Fruit fly (Drosophila melanogaster) whole organism, embryonic: Measurements from ENCODE around the gene Scgalpha.

Source experiments
- ATbp ChIP-seq: fragments of 200-800 bp; sonication (Bioruptor generic); optimal IDR thresholded peaks from 2 replicates; lab custom pipeline; 2017; ENCODE audit warnings: missing biosample characterization, mild to moderate bottlenecking, missing genetic modification characterization, missing genetic modification reagents
- CG10366 ChIP-seq: fragments of 200-800 bp; sonication (Bioruptor generic); IDR thresholded peaks from 2 replicates; pipeline ENCODE4 v1.3.6; 2022; ENCODE audit warnings: missing biosample characterization, missing genetic modification characterization
- CG10565 ChIP-seq: fragments of 200-800 bp; sonication (Bioruptor generic); optimal IDR thresholded peaks from 3 replicates; lab custom pipeline; 2016; ENCODE audit warnings: missing biosample characterization, mild to moderate bottlenecking, missing genetic modification characterization
- CG11093 ChIP-seq: fragments of 200-800 bp; sonication (Bioruptor generic); IDR thresholded peaks from 3 replicates; pipeline ENCODE4 v1.3.6; 2022; ENCODE audit warnings: missing biosample characterization, missing genetic modification characterization
- CG11398 ChIP-seq: fragments of 200-800 bp; sonication (Bioruptor generic); optimal IDR thresholded peaks from 2 replicates; lab custom pipeline; 2016; ENCODE audit warnings: missing biosample characterization, missing genetic modification characterization
- CG12155 ChIP-seq: fragments of 200-800 bp; sonication (Bioruptor generic); optimal IDR thresholded peaks from 3 replicates; lab custom pipeline; 2016; ENCODE audit warnings: missing biosample characterization, missing genetic modification characterization
- CG13424 ChIP-seq: fragments of 200-800 bp; sonication (Bioruptor generic); optimal IDR thresholded peaks from 2 replicates; lab custom pipeline; 2019; ENCODE audit warnings: missing biosample characterization, mild to moderate bottlenecking, missing genetic modification characterization, moderate library complexity
- CG14965 ChIP-seq: fragments of 200-800 bp; sonication (Bioruptor generic); optimal IDR thresholded peaks from 2 replicates; lab custom pipeline; 2016; ENCODE audit warnings: missing biosample characterization, missing genetic modification characterization, borderline replicate concordance
- CG15269 ChIP-seq: fragments of 200-800 bp; sonication (Bioruptor generic); optimal IDR thresholded peaks from 2 replicates; lab custom pipeline; 2018; ENCODE audit warnings: missing biosample characterization, mild to moderate bottlenecking, missing genetic modification characterization, moderate library complexity
- CG15514 ChIP-seq: fragments of 200-800 bp; sonication (Bioruptor generic); optimal IDR thresholded peaks from 3 replicates; lab custom pipeline; 2017; ENCODE audit warnings: missing biosample characterization, missing genetic modification characterization, mild to moderate bottlenecking, moderate library complexity, missing genetic modification reagents
- CG4854 ChIP-seq: fragments of 200-800 bp; sonication (Bioruptor generic); optimal IDR thresholded peaks from 2 replicates; lab custom pipeline; 2016; ENCODE audit warnings: missing biosample characterization, missing genetic modification characterization, inconsistent platforms
- CG7786 ChIP-seq: fragments of 200-800 bp; sonication (Bioruptor generic); optimal IDR thresholded peaks from 2 replicates; lab custom pipeline; 2016; ENCODE audit warnings: missing biosample characterization, missing genetic modification characterization
- CG7963 ChIP-seq: fragments of 200-800 bp; sonication (Bioruptor generic); IDR thresholded peaks from 3 replicates; pipeline ENCODE4 v1.3.6; 2022; ENCODE audit warnings: missing biosample characterization, missing genetic modification characterization; ENCODE audit not compliant: partially characterized antibody
- CG8089 ChIP-seq: fragments of 200-800 bp; sonication (Bioruptor generic); optimal IDR thresholded peaks from 3 replicates; lab custom pipeline; 2016; ENCODE audit warnings: missing biosample characterization, missing genetic modification characterization
- CG9609 ChIP-seq: fragments of 200-800 bp; sonication (Bioruptor generic); optimal IDR thresholded peaks from 3 replicates; lab custom pipeline; 2016; ENCODE audit warnings: missing biosample characterization, missing genetic modification characterization
- D19B ChIP-seq: fragments of 200-800 bp; sonication (Bioruptor generic); optimal IDR thresholded peaks from 2 replicates; lab custom pipeline; 2017; ENCODE audit warnings: missing biosample characterization, mild to moderate bottlenecking, missing genetic modification characterization
- GATAe ChIP-seq: fragments of 200-800 bp; sonication (Bioruptor generic); conservative IDR thresholded peaks from 2 replicates; pipeline ENCODE4 v1.3.6; 2022; ENCODE audit warnings: missing biosample characterization, missing genetic modification characterization
- H15 ChIP-seq: fragments of 200-800 bp; sonication (Bioruptor generic); IDR thresholded peaks from 3 replicates; pipeline ENCODE4 v1.3.6; 2022; ENCODE audit warnings: missing biosample characterization, missing genetic modification characterization
- HLH4C ChIP-seq: fragments of 200-800 bp; sonication (Bioruptor generic); IDR thresholded peaks from 3 replicates; pipeline ENCODE4 v1.3.6; 2022; ENCODE audit warnings: missing biosample characterization, missing genetic modification characterization; ENCODE audit not compliant: partially characterized antibody
- Hmx ChIP-seq: fragments of 200-800 bp; sonication (Bioruptor generic); optimal IDR thresholded peaks from 2 replicates; lab custom pipeline; 2016; ENCODE audit warnings: missing biosample characterization, missing genetic modification characterization
- Hr51 ChIP-seq, 2 experiments: fragments of 200-800 bp; sonication (Bioruptor generic); optimal IDR thresholded peaks; 2 replicates in 1 of 2; 3 replicates in 1 of 2; lab custom pipeline; 2016 to 2018; ENCODE audit warnings: missing biosample characterization in 2 of 2, missing genetic modification characterization in 2 of 2, mild to moderate bottlenecking in 1 of 2, moderate library complexity in 1 of 2
- Lpt ChIP-seq: fragments of >200 bp; optimal IDR thresholded peaks from 2 replicates; lab custom pipeline; 2018; ENCODE audit warnings: missing biosample characterization, missing genetic modification characterization
- MESR4 ChIP-seq: fragments of 200-800 bp; sonication (Bioruptor generic); optimal IDR thresholded peaks from 2 replicates; lab custom pipeline; 2018; ENCODE audit warnings: missing biosample characterization, mild to moderate bottlenecking, missing genetic modification characterization, moderate library complexity
- Med ChIP-seq: fragments of 200-800 bp; sonication (Bioruptor generic); peaks from one replicate; lab custom pipeline; 2016; ENCODE audit warnings: missing biosample characterization, missing genetic modification characterization, mild to moderate bottlenecking, inconsistent platforms, moderate library complexity
- TFAM ChIP-seq: fragments of 200-800 bp; sonication (Bioruptor generic); optimal IDR thresholded peaks from 2 replicates; lab custom pipeline; 2017; ENCODE audit warnings: missing biosample characterization, missing genetic modification characterization, inconsistent platforms
- YL-1 ChIP-seq: fragments of 200-800 bp; sonication (Bioruptor generic); optimal IDR thresholded peaks from 3 replicates; lab custom pipeline; 2017; ENCODE audit warnings: missing biosample characterization, mild to moderate bottlenecking, missing genetic modification characterization
- ac ChIP-seq: fragments of 200-800 bp; sonication (Bioruptor generic); optimal IDR thresholded peaks from 3 replicates; lab custom pipeline; 2017; ENCODE audit warnings: missing biosample characterization, mild to moderate bottlenecking, missing genetic modification characterization
- dimm ChIP-seq: fragments of 200-800 bp; sonication (Bioruptor generic); IDR thresholded peaks from 2 replicates; pipeline ENCODE4 v1.3.6; 2022; ENCODE audit warnings: missing biosample characterization, missing genetic modification characterization
- disco-r ChIP-seq: fragments of 200-800 bp; sonication (Bioruptor generic); optimal IDR thresholded peaks from 2 replicates; lab custom pipeline; 2016; ENCODE audit warnings: missing biosample characterization, missing genetic modification characterization
- ems ChIP-seq: fragments of 200-800 bp; sonication (Bioruptor generic); optimal IDR thresholded peaks from 3 replicates; lab custom pipeline; 2016; ENCODE audit warnings: missing biosample characterization, missing genetic modification characterization
- exex ChIP-seq: fragments of 200-800 bp; sonication (Bioruptor generic); optimal IDR thresholded peaks from 4 replicates; lab custom pipeline; 2018; ENCODE audit warnings: missing biosample characterization, mild to moderate bottlenecking, missing genetic modification characterization, moderate library complexity
- fd96Cb ChIP-seq: fragments of 200-800 bp; sonication (Bioruptor generic); optimal IDR thresholded peaks from 2 replicates; lab custom pipeline; 2018; ENCODE audit warnings: missing biosample characterization, mild to moderate bottlenecking, missing genetic modification characterization, moderate library complexity
- ftz-f1 ChIP-seq: fragments of 200-800 bp; sonication (Bioruptor generic); optimal IDR thresholded peaks from 2 replicates; lab custom pipeline; 2016; ENCODE audit warnings: missing biosample characterization, missing genetic modification characterization
- gfzf ChIP-seq: fragments of 200-800 bp; sonication (Bioruptor generic); optimal IDR thresholded peaks from 2 replicates; lab custom pipeline; 2016; ENCODE audit warnings: missing biosample characterization, mild to moderate bottlenecking, missing genetic modification characterization, moderate library complexity
- gt ChIP-seq: fragments of 200-800 bp; sonication (Bioruptor generic); IDR thresholded peaks from 2 replicates; pipeline ENCODE4 v1.3.6; 2022; ENCODE audit warnings: missing biosample characterization, missing genetic modification characterization
- hkb ChIP-seq, 2 experiments: fragments of 200-800 bp in 1 of 2; fragments of >200 bp in 1 of 2; sonication (Bioruptor generic) in 1 of 2; IDR thresholded peaks in 1 of 2; optimal IDR thresholded peaks in 1 of 2; 2 replicates each; pipeline versions ENCODE4 v1.3.6 to Lab custom; 2017 to 2022; ENCODE audit warnings: missing biosample characterization in 1 of 2, missing genetic modification characterization in 1 of 2
- kah ChIP-seq: fragments of 200-800 bp; sonication (Bioruptor generic); optimal IDR thresholded peaks from 2 replicates; lab custom pipeline; 2018; ENCODE audit warnings: missing biosample characterization, mild to moderate bottlenecking, missing genetic modification characterization
- knrl ChIP-seq: fragments of 200-800 bp; sonication (Bioruptor generic); IDR thresholded peaks from 3 replicates; pipeline ENCODE4 v1.3.6; 2022; ENCODE audit warnings: missing biosample characterization, missing genetic modification characterization; ENCODE audit not compliant: partially characterized antibody
- luna ChIP-seq: fragments of 200-800 bp; sonication (Bioruptor generic); optimal IDR thresholded peaks from 2 replicates; lab custom pipeline; 2016; ENCODE audit warnings: missing biosample characterization, missing genetic modification characterization
- pros ChIP-seq: fragments of 200-800 bp; sonication (Bioruptor generic); optimal IDR thresholded peaks from 3 replicates; lab custom pipeline; 2019; ENCODE audit warnings: missing biosample characterization, mild to moderate bottlenecking, missing genetic modification characterization, moderate library complexity
- psq ChIP-seq: fragments of 200-800 bp; sonication (Bioruptor generic); optimal IDR thresholded peaks from 2 replicates; lab custom pipeline; 2017; ENCODE audit warnings: missing biosample characterization, missing genetic modification characterization
- ro ChIP-seq: fragments of 200-800 bp; sonication (Bioruptor generic); IDR thresholded peaks from 2 replicates; pipeline ENCODE4 v1.3.6; 2022; ENCODE audit warnings: missing biosample characterization, missing genetic modification characterization
- sc ChIP-seq, 3 experiments: fragments of >200 bp in 2 of 3; fragments of 200-800 bp in 1 of 3; sonication (Bioruptor generic) in 1 of 3; optimal IDR thresholded peaks; 2 replicates in 2 of 3; 3 replicates in 1 of 3; lab custom pipeline; 2017; ENCODE audit warnings: mild to moderate bottlenecking in 1 of 3, missing biosample characterization in 1 of 3, missing genetic modification characterization in 1 of 3, missing genetic modification reagents in 1 of 3
- ssp ChIP-seq: fragments of 200-800 bp; sonication (Bioruptor generic); IDR thresholded peaks from 2 replicates; pipeline ENCODE4 v1.3.6; 2022; ENCODE audit warnings: missing biosample characterization, missing genetic modification characterization
- unc-4 ChIP-seq: fragments of 200-800 bp; sonication (Bioruptor generic); IDR thresholded peaks from 2 replicates; pipeline ENCODE4 v1.3.6; 2022; ENCODE audit warnings: missing biosample characterization, missing genetic modification characterization; ENCODE audit not compliant: partially characterized antibody
- wdn ChIP-seq: fragments of 200-800 bp; sonication (Bioruptor generic); IDR thresholded peaks from 2 replicates; pipeline ENCODE4 v1.3.6; 2022; ENCODE audit warnings: missing biosample characterization, missing genetic modification characterization
- zen2 ChIP-seq: fragments of 200-800 bp; sonication (Bioruptor generic); IDR thresholded peaks from 3 replicates; pipeline ENCODE4 v1.3.6; 2022; ENCODE audit warnings: missing biosample characterization, missing genetic modification characterization; ENCODE audit not compliant: partially characterized antibody

Gene Scgalpha

dm6 chr2L:8300220-8301167 lies 2.7 kb upstream of the Scgalpha start, which contains the start of gene Btk (continued):
- TF ChIP-seq unc-4 (GFP tag; lab: Robert Waterston, UW) (0 out of 2 replicates have a peak, but pooled peaks have one; percentile 19), CG7786 (GFP tag; lab: Kevin White, UChicago) (no peak), Lpt (GFP tag; lab: Kevin White, UChicago) (no peak), gfzf (GFP tag; lab: Kevin White, UChicago) (peak; percentile 84), GATAe (GFP tag; lab: Robert Waterston, UW) (no peak), ftz-f1 (GFP tag; lab: Kevin White, UChicago) (no peak), MESR4 (no peak), D19B (GFP tag; lab: Kevin White, UChicago) (no peak), HLH4C (GFP tag; lab: Robert Waterston, UW) (0 out of 3 replicates have a peak, but pooled peaks have one; percentile 36), Hmx (GFP tag; lab: Kevin White, UChicago) (no peak), CG7963 (no peak), CG12155 (no peak), CG10366 (GFP tag; lab: Robert Waterston, UW) (no peak), TFAM (GFP tag; lab: Kevin White, UChicago) (no peak), CG4854 (no peak), gt (GFP tag; lab: Robert Waterston, UW) (no peak), hkb (optimal IDR thresholded peaks at IDR 0.05; lab: Kevin White, UChicago) (no peak), hkb (GFP tag; IDR thresholded peaks at IDR 0.05; lab: Robert Waterston, UW) (no peak), zen2 (GFP tag; lab: Robert Waterston, UW) (no peak), ATbp (GFP tag; lab: Kevin White, UChicago) (no peak), CG8089 (GFP tag; lab: Kevin White, UChicago) (no peak), ems (GFP tag; lab: Kevin White, UChicago) (no peak), dimm (GFP tag; lab: Robert Waterston, UW) (no peak), sc (optimal IDR thresholded peaks at IDR 0.05; lab: Kevin White, UChicago) (no peak), sc (GFP tag; optimal IDR thresholded peaks at IDR 0.05; lab: Kevin White, UChicago) (no peak), CG11398 (GFP tag; lab: Kevin White, UChicago) (no peak), knrl (GFP tag; lab: Robert Waterston, UW) (no peak), YL-1 (GFP tag; lab: Kevin White, UChicago) (no peak), psq (GFP tag; lab: Kevin White, UChicago) (no peak), fd96Cb (tag; lab: Kevin White, UChicago) (no peak), Hr51 (GFP tag; optimal IDR thresholded peaks at IDR 0.05; lab: Kevin White, UChicago) (no peak), ssp (no peak), CG11093 (GFP tag; lab: Robert Waterston, UW) (no peak), kah (GFP tag; lab: Kevin White, UChicago) (peak; percentile 56), CG9609 (GFP tag; lab: Kevin White, UChicago) (no peak), disco-r (no peak), CG15514 (GFP tag; lab: Kevin White, UChicago) (peak; percentile 2), CG15269 (no peak), luna (no peak), CG13424 (no peak), ro (no peak), CG10565 (GFP tag; lab: Kevin White, UChicago) (no peak), exex (peak; percentile 22), pros (no peak), CG14965 (GFP tag; lab: Kevin White, UChicago) (no peak), H15 (GFP tag; lab: Robert Waterston, UW) (no peak), Med (GFP tag; lab: Kevin White, UChicago) (peak; percentile 50), ac (GFP tag; lab: Kevin White, UChicago) (no peak), wdn (GFP tag; lab: Robert Waterston, UW) (no peak)
